Worm (Caenorhabditis elegans): ENCODE results near the gene unc-86.
A peak's percentile ranks its signal among the peaks of the same experiment; 100 is the strongest.

The unc-86 gene

ce11 chrIII:8163788-8164423 lies 52.2 kb downstream of the unc-86 start, which contains the start of gene prp-8:
Gene prp-8, plus strand, starts transcription at chrIII:8164373.
- no peak for TF ChIP-seq sem-2 (GFP tag; optimal IDR thresholded peaks at IDR 0.05)
- TF ChIP-seq tbx-8 (GFP tag; optimal IDR thresholded peaks at IDR 0.05), result no peak
- no peak for TF ChIP-seq blmp-1 (tag; optimal IDR thresholded peaks at IDR 0.05)
- TF ChIP-seq ceh-39 (tag; optimal IDR thresholded peaks at IDR 0.05), result peak; percentile 94
- no peak for TF ChIP-seq nhr-76 (tag; optimal IDR thresholded peaks at IDR 0.05)
- TF ChIP-seq nhr-237 (tag; optimal IDR thresholded peaks at IDR 0.05), result no peak
- TF ChIP-seq unc-39 (tag; optimal IDR thresholded peaks at IDR 0.05), result no peak
- peak; percentile 17 for TF ChIP-seq drap-1 (GFP tag; optimal IDR thresholded peaks at IDR 0.05)
- no peak for TF ChIP-seq lin-32 (GFP tag; optimal IDR thresholded peaks at IDR 0.05)
- peak; percentile 25 for TF ChIP-seq ceh-43 (GFP tag; optimal IDR thresholded peaks at IDR 0.05)
- TF ChIP-seq nhr-28 (tag; optimal IDR thresholded peaks at IDR 0.05), result no peak
- peak; percentile 68 for TF ChIP-seq sptf-1 (tag; optimal IDR thresholded peaks at IDR 0.05)
- no peak for TF ChIP-seq nhr-2 (tag; optimal IDR thresholded peaks at IDR 0.05)
- TF ChIP-seq ces-1 (GFP tag; optimal IDR thresholded peaks at IDR 0.05), result no peak
- TF ChIP-seq lsy-2 (tag; optimal IDR thresholded peaks at IDR 0.05), result peak; percentile 97
- peak; percentile 87 for TF ChIP-seq mep-1 (tag; optimal IDR thresholded peaks at IDR 0.05)
- no peak for TF ChIP-seq snpc-4 (tag; optimal IDR thresholded peaks at IDR 0.05)
- TF ChIP-seq unc-120 (tag; optimal IDR thresholded peaks at IDR 0.05; ENCODE audit: poor library complexity, severe bottlenecking), result peak; percentile 45
- TF ChIP-seq ceh-83 (GFP tag; optimal IDR thresholded peaks at IDR 0.05), result no peak
- TF ChIP-seq unc-62 (GFP tag; optimal IDR thresholded peaks at IDR 0.05), result no peak
- no peak for TF ChIP-seq bed-3 (GFP tag; optimal IDR thresholded peaks at IDR 0.05)
- TF ChIP-seq zip-8 (tag; optimal IDR thresholded peaks at IDR 0.05), result no peak
- no peak for TF ChIP-seq flh-1 (GFP tag; optimal IDR thresholded peaks at IDR 0.05)
- peak; percentile 50 for TF ChIP-seq cnd-1 (tag; optimal IDR thresholded peaks at IDR 0.05)
- no peak for TF ChIP-seq mls-2 (tag; optimal IDR thresholded peaks at IDR 0.05)
- no peak for TF ChIP-seq ztf-11 (tag; optimal IDR thresholded peaks at IDR 0.05)
- TF ChIP-seq lin-13 (tag; optimal IDR thresholded peaks at IDR 0.05), result peak; percentile 86
- peak; percentile 38 for TF ChIP-seq elt-1 (tag; optimal IDR thresholded peaks at IDR 0.05; ENCODE audit: borderline replicate concordance, insufficient read depth)
- TF ChIP-seq pha-4 (tag; optimal IDR thresholded peaks at IDR 0.05), result peak; percentile 84
- TF ChIP-seq hlh-1 (tag; optimal IDR thresholded peaks at IDR 0.05), result peak; percentile 43
- TF ChIP-seq elt-3 (tag; optimal IDR thresholded peaks at IDR 0.05), result no peak
- TF ChIP-seq mab-5 (tag; optimal IDR thresholded peaks at IDR 0.05), result no peak
- TF ChIP-seq M03D4.4 (tag; optimal IDR thresholded peaks at IDR 0.05), result peak; percentile 18
- TF ChIP-seq ham-2 (GFP tag; optimal IDR thresholded peaks at IDR 0.05), result no peak
- no peak for TF ChIP-seq nhr-12 (tag; optimal IDR thresholded peaks at IDR 0.05)

- TF ChIP-seq bed-3 (GFP tag; optimal IDR thresholded peaks at IDR 0.05) (no peak), sem-2 (GFP tag; optimal IDR thresholded peaks at IDR 0.05) (no peak), zip-8 (tag; optimal IDR thresholded peaks at IDR 0.05) (no peak), lin-32 (GFP tag; optimal IDR thresholded peaks at IDR 0.05) (no peak), cnd-1 (tag; optimal IDR thresholded peaks at IDR 0.05) (no peak), sptf-1 (tag; optimal IDR thresholded peaks at IDR 0.05) (no peak), mep-1 (tag; optimal IDR thresholded peaks at IDR 0.05) (no peak), ztf-11 (tag; optimal IDR thresholded peaks at IDR 0.05) (no peak), hlh-1 (tag; optimal IDR thresholded peaks at IDR 0.05) (no peak), unc-62 (GFP tag; optimal IDR thresholded peaks at IDR 0.05) (no peak), nhr-76 (tag; optimal IDR thresholded peaks at IDR 0.05) (no peak)
These were observed 52.9 kb downstream of the unc-86 start, which contains the start of gene bath-42 for ce11 chrIII:8163283-8163682. Gene bath-42, minus strand, starts transcription at chrIII:8163383.

Measured in whole organism, mixed stage, embryonic.